Worm (Caenorhabditis elegans) whole organism, L2 larva: ENCODE data around the gene T16H12.13.

Experiments used
- aly-2 ChIP-seq: fragments of 150-350 bp; optimal IDR thresholded peaks from 2 replicates; lab custom pipeline; 2014; ENCODE audit warnings: missing biosample characterization, missing genetic modification characterization
- elt-1 ChIP-seq: fragments of 150-350 bp; optimal IDR thresholded peaks from 2 replicates; lab custom pipeline; 2014; ENCODE audit warnings: missing biosample characterization, missing genetic modification characterization
- unc-39 ChIP-seq: fragments of 150-350 bp; optimal IDR thresholded peaks from 2 replicates; lab custom pipeline; 2014; ENCODE audit warnings: missing biosample characterization, missing genetic modification characterization
- ztf-11 ChIP-seq: sonication (generic microtip); optimal IDR thresholded peaks from 2 replicates; lab custom pipeline; 2017; ENCODE audit warnings: missing biosample characterization, missing genetic modification characterization

DNA sequence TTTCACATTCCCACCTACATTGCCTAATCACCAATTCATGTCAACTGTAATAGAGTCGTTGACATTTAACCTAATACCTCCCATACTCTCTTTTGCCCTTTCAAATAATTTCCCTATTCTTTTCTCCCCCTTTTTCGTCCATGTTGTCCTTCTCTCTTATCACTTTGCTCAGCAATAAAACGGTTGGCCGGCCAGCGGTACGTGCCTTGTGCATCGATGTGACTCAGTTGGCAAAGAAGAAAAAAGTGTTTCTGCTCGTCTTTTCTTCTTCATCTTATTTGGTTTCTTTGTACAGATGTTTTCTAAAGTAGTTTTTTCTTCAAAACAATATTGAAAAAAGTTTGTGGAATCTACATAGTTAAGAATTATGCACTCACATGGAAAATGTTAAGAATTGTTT is 49.3 kb downstream of the T16H12.13 start:
- no peak for TF ChIP-seq aly-2 (tag; lab: Kevin White, UChicago)
- TF ChIP-seq unc-39 (tag; lab: Kevin White, UChicago), result no peak
- TF ChIP-seq ztf-11 (tag; lab: Kevin White, UChicago), result no peak
- no peak for TF ChIP-seq elt-1
